Worm (Caenorhabditis elegans): ENCODE data around the gene T04A8.8.
A peak's percentile ranks its signal among the peaks of the same experiment; 100 is the strongest.

T04A8.8 gene

ce11 chrIII:4649363-4649768, 44.4 kb upstream of the T04A8.8 start (continued):
- TF ChIP-seq hrde-1 (tag; optimal IDR thresholded peaks at IDR 0.05; ENCODE audit: borderline replicate concordance) (no peak), Y56A3A.18 (GFP tag; IDR thresholded peaks at IDR 0.05) (peak; percentile 57; the same call in 1 of the 2 replicates), nfya-1 (tag; optimal IDR thresholded peaks at IDR 0.05; ENCODE audit: borderline replicate concordance, insufficient read depth) (no peak), egrh-3 (GFP tag; IDR thresholded peaks at IDR 0.05) (peak; percentile 10; the same call in 1 of the 2 replicates), sptf-2 (GFP tag; optimal IDR thresholded peaks at IDR 0.05) (peak; percentile 22), mes-4 (tag; optimal IDR thresholded peaks at IDR 0.05) (no peak), ceh-91 (GFP tag; IDR thresholded peaks at IDR 0.05) (no peak), pbrm-1 (GFP tag; IDR thresholded peaks at IDR 0.05) (peak; percentile 79; the same call in 1 of the 2 replicates), hlh-26 (GFP tag; conservative IDR thresholded peaks at IDR 0.05) (no peak), Y79H2A.3 (GFP tag; conservative IDR thresholded peaks at IDR 0.05) (no peak), tbx-9 (tag; optimal IDR thresholded peaks at IDR 0.05; ENCODE audit: borderline replicate concordance) (no peak), dpl-1 (GFP tag; optimal IDR thresholded peaks at IDR 0.05) (no peak), lir-1 (GFP tag; conservative IDR thresholded peaks at IDR 0.05) (peak; percentile 71; the same call in 1 of the 2 replicates), B0035.1 (tag; optimal IDR thresholded peaks at IDR 0.05) (peak; percentile 60), egl-18 (GFP tag; IDR thresholded peaks at IDR 0.05) (no peak), ztf-28 (GFP tag; IDR thresholded peaks at IDR 0.05) (no peak), hlh-12 (tag; optimal IDR thresholded peaks at IDR 0.05) (no peak), nhr-90 (tag; optimal IDR thresholded peaks at IDR 0.05) (peak; percentile 92), ZK185.1 (tag; optimal IDR thresholded peaks at IDR 0.05; ENCODE audit: poor library complexity, severe bottlenecking) (peak; percentile 87), unc-62 (GFP tag; optimal IDR thresholded peaks at IDR 0.05) (peak; percentile 83), aptf-2 (GFP tag; conservative IDR thresholded peaks at IDR 0.05) (no peak), F39B2.1 (GFP tag; IDR thresholded peaks at IDR 0.05) (no peak), mel-28 (tag; optimal IDR thresholded peaks at IDR 0.05; ENCODE audit: borderline replicate concordance) (no peak), F22D6.2 (tag; optimal IDR thresholded peaks at IDR 0.05) (peak; percentile 86), gei-17 (GFP tag; optimal IDR thresholded peaks at IDR 0.05) (peak; percentile 32), C06A6.2 (GFP tag; conservative IDR thresholded peaks at IDR 0.05) (peak; percentile 84), D2030.7 (GFP tag; IDR thresholded peaks at IDR 0.05) (no peak), snpc-4 (GFP tag; optimal IDR thresholded peaks at IDR 0.05) (peak; percentile 16), snpc-4 (tag; optimal IDR thresholded peaks at IDR 0.05) (peak; percentile 33 to 71 (median 52)), T07F8.4 (tag; optimal IDR thresholded peaks at IDR 0.05) (no peak), F55B11.4 (tag; optimal IDR thresholded peaks at IDR 0.05; ENCODE audit: borderline replicate concordance, insufficient read depth) (no peak), mxl-1 (tag; optimal IDR thresholded peaks at IDR 0.05) (peak; percentile 20), F49E8.2 (tag; optimal IDR thresholded peaks at IDR 0.05; ENCODE audit: insufficient read depth) (no peak), F23B12.7 (tag; optimal IDR thresholded peaks at IDR 0.05; ENCODE audit: insufficient read depth) (peak; percentile 17), ceh-100 (GFP tag; IDR thresholded peaks at IDR 0.05) (peak; percentile 37; the same call in 1 of the 2 replicates), F52B5.7 (tag; optimal IDR thresholded peaks at IDR 0.05) (no peak), egl-44 (GFP tag; IDR thresholded peaks at IDR 0.05) (peak; percentile 81), lin-40 (tag; optimal IDR thresholded peaks at IDR 0.05) (peak; percentile 91), tbp1 (GFP tag; optimal IDR thresholded peaks at IDR 0.05) (peak; percentile 70), ekl-4 (GFP tag; IDR thresholded peaks at IDR 0.05) (peak; percentile 80), K12H6.12 (tag; optimal IDR thresholded peaks at IDR 0.05) (peak; percentile 94), hmg-20 (GFP tag; IDR thresholded peaks at IDR 0.05) (0 out of 2 replicates have a peak, but pooled peaks have one; percentile 12), Y67H2A.10 (GFP tag; conservative IDR thresholded peaks at IDR 0.05) (peak; percentile 62; the same call in 1 of the 2 replicates), rcor-1 (GFP tag; IDR thresholded peaks at IDR 0.05) (peak; percentile 46), ztf-3 (GFP tag; optimal IDR thresholded peaks at IDR 0.05) (peak; percentile 56), him-1 (tag; optimal IDR thresholded peaks at IDR 0.05) (no peak), ceh-40 (GFP tag; IDR thresholded peaks at IDR 0.05) (no peak), hsf-1 (GFP tag; IDR thresholded peaks at IDR 0.05) (0 out of 2 replicates have a peak, but pooled peaks have one; percentile 35)

All from whole organism, young adult.